Fruit fly (Drosophila melanogaster) whole organism, embryonic: ENCODE data around the gene Moca-cyp.

Experiments used
- Awh ChIP-seq: fragments of 200-800 bp; sonication (Bioruptor generic); IDR thresholded peaks from 2 replicates; pipeline ENCODE4, ENCODE4 v1.3.6; 2022; ENCODE audit warnings: missing biosample characterization, missing genetic modification characterization
- B-H2 ChIP-seq: fragments of 200-800 bp; sonication (Bioruptor generic); optimal IDR thresholded peaks from 2 replicates; lab custom pipeline; 2018; ENCODE audit warnings: missing biosample characterization, mild to moderate bottlenecking, missing genetic modification characterization
- CG10147 ChIP-seq: fragments of 200-800 bp; sonication (Bioruptor generic); optimal IDR thresholded peaks from 2 replicates; lab custom pipeline; 2019; ENCODE audit warnings: missing biosample characterization, mild to moderate bottlenecking, missing genetic modification characterization, moderate library complexity
- CG10959 ChIP-seq: fragments of 200-800 bp; sonication (Bioruptor generic); IDR thresholded peaks from 2 replicates; pipeline ENCODE4 v1.3.6; 2022; ENCODE audit warnings: missing biosample characterization, missing genetic modification characterization
- CG13775 ChIP-seq: fragments of 200-800 bp; sonication (Bioruptor generic); optimal IDR thresholded peaks from 3 replicates; lab custom pipeline; 2017; ENCODE audit warnings: missing biosample characterization, mild to moderate bottlenecking, missing genetic modification characterization
- CG15601 ChIP-seq: fragments of 200-800 bp; sonication (Bioruptor generic); optimal IDR thresholded peaks from 3 replicates; lab custom pipeline; 2019; ENCODE audit warnings: missing biosample characterization, mild to moderate bottlenecking, missing genetic modification characterization, moderate library complexity
- CG17829 ChIP-seq: fragments of 200-800 bp; optimal IDR thresholded peaks from 2 replicates; lab custom pipeline; 2019; ENCODE audit warnings: missing biosample characterization, mild to moderate bottlenecking, missing genetic modification characterization, moderate library complexity
- CG18619 ChIP-seq: fragments of 200-800 bp; sonication (Bioruptor generic); optimal IDR thresholded peaks from 3 replicates; lab custom pipeline; 2017; ENCODE audit warnings: missing biosample characterization, mild to moderate bottlenecking, missing genetic modification characterization
- CG2120 ChIP-seq: fragments of 200-800 bp; sonication (Bioruptor generic); optimal IDR thresholded peaks from 3 replicates; lab custom pipeline; 2016; ENCODE audit warnings: missing biosample characterization, missing genetic modification characterization
- CG2129 ChIP-seq: fragments of 200-800 bp; sonication (Bioruptor generic); IDR thresholded peaks from 2 replicates; pipeline ENCODE4 v1.3.6; 2022; ENCODE audit warnings: missing biosample characterization, missing genetic modification characterization; ENCODE audit not compliant: partially characterized antibody
- CG2712 ChIP-seq: fragments of 200-800 bp; optimal IDR thresholded peaks from 3 replicates; lab custom pipeline; 2019; ENCODE audit warnings: missing biosample characterization, mild to moderate bottlenecking, missing genetic modification characterization, moderate library complexity
- CG30403 ChIP-seq: fragments of 200-800 bp; sonication (Bioruptor generic); optimal IDR thresholded peaks from 3 replicates; lab custom pipeline; 2016; ENCODE audit warnings: missing biosample characterization, missing genetic modification characterization
- CG31441 ChIP-seq: fragments of 200-800 bp; sonication (Bioruptor generic); IDR thresholded peaks from 2 replicates; pipeline ENCODE4 v1.3.6; 2022; ENCODE audit warnings: missing biosample characterization, missing genetic modification characterization
- CG32767 ChIP-seq: fragments of 200-800 bp; sonication (Bioruptor generic); IDR thresholded peaks from 2 replicates; pipeline ENCODE4 v1.3.6; 2022; ENCODE audit warnings: missing biosample characterization, missing genetic modification characterization
- CG33557 ChIP-seq: fragments of 200-800 bp; sonication (Bioruptor generic); optimal IDR thresholded peaks from 2 replicates; lab custom pipeline; 2019; ENCODE audit warnings: missing biosample characterization, mild to moderate bottlenecking, missing genetic modification characterization, moderate library complexity
- CG34422 ChIP-seq: fragments of 200-800 bp; sonication (Bioruptor generic); IDR thresholded peaks from 3 replicates; pipeline ENCODE4 v1.3.6; 2022; ENCODE audit warnings: missing biosample characterization, missing genetic modification characterization
- CG4282 ChIP-seq: fragments of 200-800 bp; sonication (Bioruptor generic); optimal IDR thresholded peaks from 2 replicates; lab custom pipeline; 2016; ENCODE audit warnings: missing biosample characterization, missing genetic modification characterization
- CG4404 ChIP-seq: fragments of 200-800 bp; sonication (Bioruptor generic); IDR thresholded peaks from 2 replicates; pipeline ENCODE4 v1.3.6; 2022; ENCODE audit warnings: missing biosample characterization, missing genetic modification characterization
- CG6791 ChIP-seq: fragments of 200-800 bp; sonication (Bioruptor generic); IDR thresholded peaks from 3 replicates; pipeline ENCODE4 v1.3.6; 2022; ENCODE audit warnings: missing biosample characterization, missing genetic modification characterization; ENCODE audit not compliant: partially characterized antibody
- CG7271 ChIP-seq: fragments of 200-800 bp; sonication (Bioruptor generic); optimal IDR thresholded peaks from 2 replicates; lab custom pipeline; 2018; ENCODE audit warnings: missing biosample characterization, mild to moderate bottlenecking, missing genetic modification characterization, moderate library complexity
- CG7357 ChIP-seq: fragments of 200-800 bp; sonication (Bioruptor generic); IDR thresholded peaks from 3 replicates; pipeline ENCODE4 v1.3.6; 2022; ENCODE audit warnings: missing biosample characterization, missing genetic modification characterization
- CG7928 ChIP-seq: fragments of 200-800 bp; sonication (Bioruptor generic); optimal IDR thresholded peaks from 2 replicates; lab custom pipeline; 2017; ENCODE audit warnings: missing biosample characterization, mild to moderate bottlenecking, missing genetic modification characterization
- D19A ChIP-seq: fragments of 200-800 bp; optimal IDR thresholded peaks from 3 replicates; lab custom pipeline; 2019; ENCODE audit warnings: missing biosample characterization, mild to moderate bottlenecking, missing genetic modification characterization, moderate library complexity
- D19B ChIP-seq: fragments of 200-800 bp; sonication (Bioruptor generic); optimal IDR thresholded peaks from 2 replicates; lab custom pipeline; 2017; ENCODE audit warnings: missing biosample characterization, mild to moderate bottlenecking, missing genetic modification characterization
- Fer3 ChIP-seq: fragments of 200-800 bp; sonication (Bioruptor generic); optimal IDR thresholded peaks from 2 replicates; lab custom pipeline; 2018; ENCODE audit warnings: missing biosample characterization, mild to moderate bottlenecking, missing genetic modification characterization, moderate library complexity
- Hr78 ChIP-seq, 2 experiments: fragments of 200-800 bp in 1 of 2; fragments of >200 bp in 1 of 2; sonication (Bioruptor generic) in 1 of 2; optimal IDR thresholded peaks; 2 replicates each; lab custom pipeline; 2017 to 2019; ENCODE audit warnings: missing biosample characterization in 2 of 2, missing genetic modification characterization in 2 of 2, mild to moderate bottlenecking in 1 of 2, moderate library complexity in 1 of 2
- Kr ChIP-seq: fragments of 200-800 bp; sonication (Bioruptor generic); optimal IDR thresholded peaks from 2 replicates; lab custom pipeline; 2017; ENCODE audit warnings: missing biosample characterization, mild to moderate bottlenecking, missing genetic modification characterization
- NC2α ChIP-seq: fragments of 200-800 bp; sonication (Bioruptor generic); optimal IDR thresholded peaks from 2 replicates; lab custom pipeline; 2016; ENCODE audit warnings: missing biosample characterization, missing genetic modification characterization
- Neu2 ChIP-seq: fragments of 200-800 bp; sonication (Bioruptor generic); optimal IDR thresholded peaks from 3 replicates; lab custom pipeline; 2016; ENCODE audit warnings: missing biosample characterization, missing genetic modification characterization, borderline replicate concordance
- Ravus ChIP-seq: fragments of 200-800 bp; sonication (Bioruptor generic); IDR thresholded peaks from 2 replicates; pipeline ENCODE4 v1.3.6; 2022; ENCODE audit warnings: missing biosample characterization, missing genetic modification characterization
- Rx ChIP-seq: fragments of 200-800 bp; sonication (Bioruptor generic); IDR thresholded peaks from 2 replicates; pipeline ENCODE4 v1.3.6; 2022; ENCODE audit warnings: missing biosample characterization, missing genetic modification characterization
- Scr ChIP-seq: fragments of 200-800 bp; sonication (Bioruptor generic); IDR thresholded peaks from 2 replicates; pipeline ENCODE4 v1.3.6; 2022; ENCODE audit warnings: missing biosample characterization, missing genetic modification characterization; ENCODE audit not compliant: partially characterized antibody
- Xrp1 ChIP-seq: fragments of 200-800 bp; sonication (Bioruptor generic); IDR thresholded peaks from 2 replicates; pipeline ENCODE4 v1.3.6; 2022; ENCODE audit warnings: missing biosample characterization, missing genetic modification characterization
- ato ChIP-seq: fragments of 200-800 bp; sonication (Bioruptor generic); IDR thresholded peaks from 2 replicates; pipeline ENCODE4 v1.3.6; 2022; ENCODE audit warnings: missing biosample characterization, missing genetic modification characterization; ENCODE audit not compliant: partially characterized antibody
- bsh ChIP-seq, 2 experiments: fragments of 200-800 bp; sonication (Bioruptor generic); optimal IDR thresholded peaks; 2 replicates each; lab custom pipeline; 2017 to 2018; ENCODE audit warnings: mild to moderate bottlenecking in 2 of 2, missing biosample characterization in 2 of 2, missing genetic modification characterization in 2 of 2, moderate library complexity in 1 of 2
- cato ChIP-seq: fragments of 200-800 bp; sonication (Bioruptor generic); optimal IDR thresholded peaks from 2 replicates; lab custom pipeline; 2016; ENCODE audit warnings: missing biosample characterization, missing genetic modification characterization, borderline replicate concordance
- gfzf ChIP-seq: fragments of 200-800 bp; sonication (Bioruptor generic); optimal IDR thresholded peaks from 2 replicates; lab custom pipeline; 2016; ENCODE audit warnings: missing biosample characterization, mild to moderate bottlenecking, missing genetic modification characterization, moderate library complexity
- grau ChIP-seq: fragments of 200-800 bp; optimal IDR thresholded peaks from 3 replicates; lab custom pipeline; 2019; ENCODE audit warnings: missing biosample characterization, mild to moderate bottlenecking, missing genetic modification characterization, moderate library complexity
- gsb-n ChIP-seq: fragments of 200-800 bp; sonication (Bioruptor generic); optimal IDR thresholded peaks from 3 replicates; lab custom pipeline; 2018; ENCODE audit warnings: missing biosample characterization, mild to moderate bottlenecking, missing genetic modification characterization
- ham ChIP-seq: fragments of 200-800 bp; sonication (Bioruptor generic); IDR thresholded peaks from 2 replicates; pipeline ENCODE4 v1.3.6; 2022; ENCODE audit warnings: missing biosample characterization, missing genetic modification characterization
- inv ChIP-seq: fragments of 200-800 bp; sonication (Bioruptor generic); IDR thresholded peaks from 2 replicates; pipeline ENCODE4 v1.3.6; 2022; ENCODE audit warnings: missing biosample characterization, missing genetic modification characterization; ENCODE audit not compliant: partially characterized antibody
- lab ChIP-seq: fragments of 200-800 bp; sonication (Bioruptor generic); optimal IDR thresholded peaks from 3 replicates; lab custom pipeline; 2017; ENCODE audit warnings: missing biosample characterization, missing genetic modification characterization, mild to moderate bottlenecking, moderate library complexity, missing genetic modification reagents
- mam ChIP-seq: fragments of 200-800 bp; sonication (Bioruptor generic); optimal IDR thresholded peaks from 3 replicates; lab custom pipeline; 2016; ENCODE audit warnings: missing biosample characterization, missing genetic modification characterization
- pros ChIP-seq: fragments of 200-800 bp; sonication (Bioruptor generic); optimal IDR thresholded peaks from 3 replicates; lab custom pipeline; 2019; ENCODE audit warnings: missing biosample characterization, mild to moderate bottlenecking, missing genetic modification characterization, moderate library complexity
- slou ChIP-seq: fragments of 200-800 bp; sonication (Bioruptor generic); optimal IDR thresholded peaks from 3 replicates; lab custom pipeline; 2016; ENCODE audit warnings: missing biosample characterization, missing genetic modification characterization
- twi ChIP-seq: fragments of 200-800 bp; optimal IDR thresholded peaks from 2 replicates; lab custom pipeline; 2019; ENCODE audit warnings: missing biosample characterization, mild to moderate bottlenecking, missing genetic modification characterization, moderate library complexity
- unc-4 ChIP-seq: fragments of 200-800 bp; sonication (Bioruptor generic); IDR thresholded peaks from 2 replicates; pipeline ENCODE4 v1.3.6; 2022; ENCODE audit warnings: missing biosample characterization, missing genetic modification characterization; ENCODE audit not compliant: partially characterized antibody
- zfh2 ChIP-seq: fragments of 200-800 bp; sonication (Bioruptor generic); optimal IDR thresholded peaks from 2 replicates; lab custom pipeline; 2016; ENCODE audit warnings: missing biosample characterization, missing genetic modification characterization

The Moca-cyp gene

dm6 chr3R:28328780-28329546 lies 11.2 kb upstream of the Moca-cyp start (continued):
- TF ChIP-seq lab (GFP tag; lab: Kevin White, UChicago) (peak; percentile 78), CG7357 (peak; percentile 30; the same call in 1 of the 3 replicates), Hr78 (GFP tag; optimal IDR thresholded peaks at IDR 0.05; lab: Kevin White, UChicago) (no peak), Ravus (GFP tag; lab: Robert Waterston, UW) (peak; percentile 16), Fer3 (peak; percentile 73), CG4282 (no peak), cato (GFP tag; lab: Kevin White, UChicago) (peak; percentile 42), CG18619 (peak; percentile 63), NC2α (peak; percentile 74), slou (GFP tag; lab: Kevin White, UChicago) (peak; percentile 52), B-H2 (GFP tag; lab: Kevin White, UChicago) (peak; percentile 49), CG33557 (GFP tag; lab: Kevin White, UChicago) (peak; percentile 87), Kr (peak; percentile 89), CG10147 (GFP tag; lab: Kevin White, UChicago) (peak; percentile 16), CG32767 (GFP tag; lab: Robert Waterston, UW) (peak; percentile 54), grau (tag; lab: Kevin White, UChicago) (peak; percentile 74), CG17829 (tag; lab: Kevin White, UChicago) (no peak), CG7271 (tag; lab: Kevin White, UChicago) (peak; percentile 79), ato (GFP tag; lab: Robert Waterston, UW) (no peak), Neu2 (GFP tag; lab: Kevin White, UChicago) (no peak), unc-4 (no peak), inv (GFP tag; lab: Robert Waterston, UW) (no peak), D19A (tag; lab: Kevin White, UChicago) (peak; percentile 20), CG2120 (GFP tag; lab: Kevin White, UChicago) (peak; percentile 92), CG13775 (GFP tag; lab: Kevin White, UChicago) (peak; percentile 68), pros (GFP tag; lab: Kevin White, UChicago) (no peak), CG31441 (GFP tag; lab: Robert Waterston, UW) (peak; percentile 62), Rx (GFP tag; lab: Robert Waterston, UW) (peak; percentile 62), CG10959 (GFP tag; lab: Robert Waterston, UW) (peak; percentile 81), D19B (peak; percentile 90), bsh (GFP tag; optimal IDR thresholded peaks at IDR 0.05; lab: Kevin White, UChicago) (peak; percentile 30 to 80), Xrp1 (peak; percentile 87), twi (peak; percentile 57), CG2712 (tag; lab: Kevin White, UChicago) (peak; percentile 52), Scr (GFP tag; lab: Robert Waterston, UW) (no peak), CG7928 (no peak), CG34422 (GFP tag; lab: Robert Waterston, UW) (no peak; the same call in 2 of the 3 replicates), gsb-n (tag; lab: Kevin White, UChicago) (peak; percentile 78), zfh2 (GFP tag; lab: Kevin White, UChicago) (peak; percentile 67), CG6791 (GFP tag; lab: Robert Waterston, UW) (no peak), CG2129 (GFP tag; lab: Robert Waterston, UW) (no peak), CG15601 (tag; lab: Kevin White, UChicago) (peak; percentile 75), CG4404 (GFP tag; lab: Robert Waterston, UW) (peak; percentile 18; the same call in 1 of the 2 replicates), Awh (GFP tag; lab: Robert Waterston, UW) (peak; percentile 85), ham (GFP tag; lab: Robert Waterston, UW) (no peak), CG30403 (peak; percentile 68), mam (GFP tag; lab: Kevin White, UChicago) (peak; percentile 82), gfzf (peak; percentile 7)
